Fruit fly (Drosophila melanogaster): ENCODE results near the gene Spn77Bc.

Gene Spn77Bc

DNA sequence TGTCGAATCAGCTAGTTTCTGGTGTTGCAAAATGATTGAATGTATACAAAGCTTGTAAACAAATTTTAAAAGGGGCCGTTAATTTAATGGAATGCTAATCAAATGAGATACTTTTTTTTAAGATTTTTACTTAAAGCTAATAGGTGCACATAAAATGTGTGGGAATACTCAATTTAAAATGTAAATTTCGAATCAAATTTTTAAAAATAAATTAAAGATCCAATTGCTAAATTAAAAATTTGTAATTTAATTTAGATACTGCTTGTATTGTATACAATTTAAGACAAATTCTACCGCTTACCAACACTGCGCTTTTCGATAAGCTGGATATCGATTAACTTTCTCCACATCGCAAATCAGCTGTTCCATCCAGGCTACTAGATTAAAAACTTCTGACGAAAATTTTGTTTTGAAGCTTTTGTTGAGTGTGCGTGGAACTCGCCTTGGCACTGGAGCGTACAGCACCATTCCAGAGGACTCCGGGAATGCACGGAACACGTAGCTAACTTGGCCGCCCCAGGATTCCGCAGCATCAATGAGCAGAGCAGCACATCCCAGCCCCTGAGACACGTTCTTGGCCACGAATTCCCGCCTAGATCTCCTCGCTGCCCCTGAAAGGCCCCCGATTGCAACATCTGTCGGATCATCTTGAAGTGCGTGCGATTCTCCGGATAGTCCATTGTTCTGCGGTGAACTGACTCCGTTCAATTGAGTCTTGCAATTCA lies 41.8 kb downstream of the Spn77Bc start, which contains the start of the genes CG5498 and fbl (continued):
- TF ChIP-seq sna (GFP tag; IDR thresholded peaks at IDR 0.05; ENCODE audit: partially characterized antibody) (0 out of 2 replicates have a peak, but pooled peaks have one; percentile 31), CG3281 (GFP tag; optimal IDR thresholded peaks at IDR 0.05) (peak; percentile 65), CG15073 (GFP tag; optimal IDR thresholded peaks at IDR 0.05) (peak; percentile 24), CG2678 (tag; optimal IDR thresholded peaks at IDR 0.05) (peak; percentile 79), dimm (GFP tag; IDR thresholded peaks at IDR 0.05) (no peak), klu (GFP tag; IDR thresholded peaks at IDR 0.05) (peak; percentile 37; the same call in 1 of the 2 replicates), CG18011 (GFP tag; optimal IDR thresholded peaks at IDR 0.05) (peak; percentile 22), Vsx1 (GFP tag; optimal IDR thresholded peaks at IDR 0.05) (peak; percentile 67), ewg (GFP tag; optimal IDR thresholded peaks at IDR 0.05) (peak; percentile 29), Side (GFP tag; optimal IDR thresholded peaks at IDR 0.05) (peak; percentile 18), CG7556 (GFP tag; optimal IDR thresholded peaks at IDR 0.05) (peak; percentile 71), salm (tag; optimal IDR thresholded peaks at IDR 0.05) (peak; percentile 51), CHES-1-like (GFP tag; optimal IDR thresholded peaks at IDR 0.05) (peak; percentile 5), CG15011 (GFP tag; optimal IDR thresholded peaks at IDR 0.05) (peak; percentile 34), eyg (GFP tag; optimal IDR thresholded peaks at IDR 0.05) (no peak), NC2α (GFP tag; optimal IDR thresholded peaks at IDR 0.05) (no peak), NFAT (GFP tag; IDR thresholded peaks at IDR 0.05) (peak; percentile 38; the same call in 1 of the 2 replicates), mirr (GFP tag; optimal IDR thresholded peaks at IDR 0.05) (peak; percentile 6), Camta (GFP tag; optimal IDR thresholded peaks at IDR 0.05) (peak; percentile 45), gsb-n (tag; optimal IDR thresholded peaks at IDR 0.05) (peak; percentile 62), bowl (GFP tag; IDR thresholded peaks at IDR 0.05) (no peak), E2f2 (GFP tag; IDR thresholded peaks at IDR 0.05) (peak; percentile 51; the same call in 1 of the 2 replicates), CG9609 (GFP tag; optimal IDR thresholded peaks at IDR 0.05) (peak; percentile 9), tup (GFP tag; optimal IDR thresholded peaks at IDR 0.05) (no peak), Ptx1 (GFP tag; IDR thresholded peaks at IDR 0.05) (peak; percentile 40), org-1 (GFP tag; optimal IDR thresholded peaks at IDR 0.05) (peak; percentile 8), CG9876 (GFP tag; optimal IDR thresholded peaks at IDR 0.05) (no peak), Max (GFP tag; optimal IDR thresholded peaks at IDR 0.05) (peak; percentile 77), jumu (GFP tag; optimal IDR thresholded peaks at IDR 0.05) (peak; percentile 35), Sry-δ (GFP tag; optimal IDR thresholded peaks at IDR 0.05) (peak; percentile 40), Doc3 (GFP tag; IDR thresholded peaks at IDR 0.05; ENCODE audit: partially characterized antibody) (0 out of 3 replicates have a peak, but pooled peaks have one; percentile 30), bsh (GFP tag; optimal IDR thresholded peaks at IDR 0.05) (peak in 1 of 2 experiments; percentile 49), bab2 (GFP tag; optimal IDR thresholded peaks at IDR 0.05) (peak; percentile 53), tll (GFP tag; optimal IDR thresholded peaks at IDR 0.05) (no peak), CG34224 (GFP tag; IDR thresholded peaks at IDR 0.05; ENCODE audit: partially characterized antibody) (peak; percentile 37; the same call in 1 of the 3 replicates), jigr1 (GFP tag; IDR thresholded peaks at IDR 0.05) (peak; percentile 44; the same call in 1 of the 3 replicates), CG14014 (GFP tag; IDR thresholded peaks at IDR 0.05) (0 out of 2 replicates have a peak, but pooled peaks have one; percentile 40), trh (GFP tag; optimal IDR thresholded peaks at IDR 0.05) (no peak), CG5180 (GFP tag; optimal IDR thresholded peaks at IDR 0.05) (peak; percentile 7), CG17912 (GFP tag; optimal IDR thresholded peaks at IDR 0.05) (no peak), sisA (GFP tag; IDR thresholded peaks at IDR 0.05) (no peak), Dad (GFP tag; optimal IDR thresholded peaks at IDR 0.05) (peak; percentile 38), CG15696 (tag; optimal IDR thresholded peaks at IDR 0.05) (peak; percentile 61), gsb (GFP tag; IDR thresholded peaks at IDR 0.05) (no peak), CG12942 (GFP tag; optimal IDR thresholded peaks at IDR 0.05) (peak; percentile 38), Meics (GFP tag; optimal IDR thresholded peaks at IDR 0.05) (peak; percentile 71), CG1603 (tag; optimal IDR thresholded peaks at IDR 0.05) (peak; percentile 4), crc (GFP tag; optimal IDR thresholded peaks at IDR 0.05) (no peak), psq (GFP tag; optimal IDR thresholded peaks at IDR 0.05) (no peak)
